Worm (Caenorhabditis elegans): ENCODE data around the gene nlp-2.

nlp-2 gene

DNA sequence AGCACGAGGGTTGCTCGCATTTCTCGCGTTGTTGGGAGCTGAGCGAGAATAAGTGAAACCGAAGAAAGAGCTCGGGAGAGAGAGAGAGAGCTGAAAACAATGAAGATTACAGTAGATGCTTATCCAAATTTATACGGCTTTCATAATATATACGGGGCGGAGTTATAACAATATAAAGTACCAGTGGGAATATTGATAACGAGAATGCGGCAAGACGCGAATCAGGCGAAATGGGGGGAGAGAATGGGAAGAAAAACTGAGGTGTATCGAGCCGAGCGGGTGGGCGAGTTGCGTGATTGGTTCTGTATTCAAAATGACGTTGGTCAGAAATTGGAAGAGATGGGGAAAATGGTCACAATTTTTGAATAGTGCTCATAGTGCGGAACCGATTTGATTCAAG, at the start of gene nlp-2:
TSS of gene nlp-2 (minus strand) at position 101 of the 400 bp plus-strand sequence.
- TF ChIP-seq mab-5 (tag; optimal IDR thresholded peaks at IDR 0.05) (no peak), elt-3 (tag; optimal IDR thresholded peaks at IDR 0.05) (no peak), alr-1 (tag; optimal IDR thresholded peaks at IDR 0.05) (no peak), nhr-129 (tag; optimal IDR thresholded peaks at IDR 0.05) (no peak), blmp-1 (tag; optimal IDR thresholded peaks at IDR 0.05; ENCODE audit: insufficient read depth) (no peak), lsy-2 (tag; optimal IDR thresholded peaks at IDR 0.05) (no peak), ama-1 (optimal IDR thresholded peaks at IDR 0.05) (no peak), nhr-11 (tag; optimal IDR thresholded peaks at IDR 0.05) (no peak), nhr-6 (tag; optimal IDR thresholded peaks at IDR 0.05) (no peak), dmd-4 (tag; optimal IDR thresholded peaks at IDR 0.05) (no peak), ztf-11 (tag; optimal IDR thresholded peaks at IDR 0.05) (no peak)

DNA sequence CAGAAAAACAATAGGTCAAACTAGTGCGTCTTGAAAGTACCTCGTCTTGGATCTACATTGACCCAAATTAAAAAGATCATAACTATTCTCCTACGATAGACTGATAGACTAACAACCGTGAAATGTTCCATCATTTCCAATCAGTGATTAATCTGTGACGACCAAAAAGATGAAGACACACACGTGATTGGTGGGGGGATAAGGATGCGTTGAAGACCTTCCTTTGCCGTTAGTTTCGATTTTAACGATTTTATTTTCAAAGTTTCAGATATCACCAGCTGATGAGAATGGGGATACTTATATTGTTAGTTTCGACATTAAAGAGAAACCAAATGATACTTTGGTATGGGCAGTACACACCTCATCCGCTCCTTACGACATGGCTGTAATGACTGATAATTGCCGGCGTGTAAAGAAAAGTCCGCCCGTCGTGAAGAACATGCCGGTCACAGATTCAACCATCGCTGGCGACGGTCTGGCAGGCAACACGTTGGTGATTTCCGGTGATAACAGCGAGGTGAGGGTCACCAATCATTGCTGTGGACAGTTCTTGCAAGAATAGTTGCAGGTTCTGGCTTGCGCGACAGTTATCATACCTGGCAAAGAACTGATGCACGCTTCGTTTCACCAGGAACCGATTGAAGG, 42.5 kb upstream of the nlp-2 start:
- TF ChIP-seq sma-9 (GFP tag; optimal IDR thresholded peaks at IDR 0.05) (peak; percentile 51), sma-9 (tag; optimal IDR thresholded peaks at IDR 0.05) (no peak), sma-3 (GFP tag; optimal IDR thresholded peaks at IDR 0.05) (peak; percentile 8), elt-1 (tag; optimal IDR thresholded peaks at IDR 0.05) (no peak)

DNA sequence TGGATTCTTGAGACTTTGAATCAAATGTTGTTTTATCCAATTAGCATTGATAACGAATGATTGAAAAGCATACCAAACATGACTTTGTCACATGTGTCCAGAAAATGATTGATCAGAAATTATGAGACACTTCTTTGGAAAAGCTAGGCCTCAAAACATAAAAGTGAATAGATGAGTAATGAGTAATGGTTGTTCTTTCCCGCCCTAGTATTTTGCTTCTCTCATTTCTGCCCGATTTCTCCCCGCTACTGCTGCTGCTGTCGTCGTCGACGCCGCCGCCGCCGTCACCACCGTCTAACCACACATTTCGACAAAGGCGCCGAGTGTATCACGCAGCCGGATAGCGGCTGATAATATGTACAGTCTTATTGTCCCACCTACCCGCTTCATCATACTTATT, 40.9 kb upstream of the nlp-2 start, which contains the start of gene F47G3.1:
TSS of gene F47G3.1 (plus strand) at position 301 of the 400 bp plus-strand sequence.
- TF ChIP-seq mdl-1 (tag; optimal IDR thresholded peaks at IDR 0.05) (no peak), ceh-82 (tag; optimal IDR thresholded peaks at IDR 0.05) (no peak), ztf-1 (GFP tag; conservative IDR thresholded peaks at IDR 0.05) (no peak), ztf-11 (tag; optimal IDR thresholded peaks at IDR 0.05) (no peak)

DNA sequence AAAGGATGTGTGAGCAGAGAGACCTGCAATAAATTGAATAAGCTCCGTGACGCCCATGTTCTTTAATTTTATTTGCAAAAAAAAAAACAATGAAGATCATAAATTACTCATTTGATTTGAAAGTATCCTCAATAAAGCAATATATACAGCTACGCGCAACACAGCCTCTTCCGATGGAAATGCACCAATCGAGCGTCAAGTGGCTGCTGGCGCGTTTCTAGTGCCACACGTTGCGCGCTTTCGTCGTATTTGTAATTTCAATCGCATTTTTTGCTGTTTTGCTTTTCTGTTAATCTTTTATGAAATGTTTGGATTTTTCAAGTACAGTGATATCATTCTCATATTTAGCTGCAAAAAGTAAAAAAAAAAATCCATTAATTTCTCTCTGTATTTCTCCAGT, 37.7 kb upstream of the nlp-2 start:
- TF ChIP-seq peb-1 (tag; optimal IDR thresholded peaks at IDR 0.05) (no peak), nhr-23 (tag; optimal IDR thresholded peaks at IDR 0.05) (no peak), ZK546.5 (tag; optimal IDR thresholded peaks at IDR 0.05) (no peak), unc-55 (GFP tag; optimal IDR thresholded peaks at IDR 0.05) (peak; percentile 71), ztf-11 (tag; optimal IDR thresholded peaks at IDR 0.05) (no peak), F13H6.1 (tag; optimal IDR thresholded peaks at IDR 0.05) (peak; percentile 59), ceh-82 (tag; optimal IDR thresholded peaks at IDR 0.05) (no peak), nhr-11 (tag; optimal IDR thresholded peaks at IDR 0.05) (no peak), lin-11 (tag; optimal IDR thresholded peaks at IDR 0.05) (peak; percentile 17), R02D3.7 (tag; optimal IDR thresholded peaks at IDR 0.05) (no peak), lin-39 (tag; optimal IDR thresholded peaks at IDR 0.05) (no peak), skn-1 (tag; optimal IDR thresholded peaks at IDR 0.05) (no peak), lsy-2 (tag; optimal IDR thresholded peaks at IDR 0.05) (peak; percentile 30 to 79), sem-4 (tag; optimal IDR thresholded peaks at IDR 0.05) (peak; percentile 35), C34F6.9 (tag; optimal IDR thresholded peaks at IDR 0.05) (peak; percentile 57), sma-3 (GFP tag; optimal IDR thresholded peaks at IDR 0.05) (peak; percentile 75), alr-1 (tag; optimal IDR thresholded peaks at IDR 0.05) (no peak), nhr-129 (tag; optimal IDR thresholded peaks at IDR 0.05) (peak; percentile 30), crh-2 (tag; optimal IDR thresholded peaks at IDR 0.05) (peak; percentile 60), zag-1 (tag; optimal IDR thresholded peaks at IDR 0.05) (no peak), gmeb-1 (tag; optimal IDR thresholded peaks at IDR 0.05) (peak; percentile 56), sma-9 (GFP tag; optimal IDR thresholded peaks at IDR 0.05) (peak; percentile 44), sma-9 (tag; optimal IDR thresholded peaks at IDR 0.05) (no peak), nhr-77 (tag; optimal IDR thresholded peaks at IDR 0.05) (no peak), Y55F3AM.14 (GFP tag; optimal IDR thresholded peaks at IDR 0.05) (no peak), nhr-10 (tag; optimal IDR thresholded peaks at IDR 0.05) (no peak), unc-39 (tag; optimal IDR thresholded peaks at IDR 0.05) (no peak), nhr-25 (tag; optimal IDR thresholded peaks at IDR 0.05) (peak; percentile 50), unc-62 (GFP tag; optimal IDR thresholded peaks at IDR 0.05) (no peak), ceh-16 (tag; optimal IDR thresholded peaks at IDR 0.05) (peak; percentile 29), mdl-1 (tag; optimal IDR thresholded peaks at IDR 0.05) (no peak), ztf-4 (tag; optimal IDR thresholded peaks at IDR 0.05) (peak; percentile 6), mab-5 (tag; optimal IDR thresholded peaks at IDR 0.05) (no peak), blmp-1 (tag; optimal IDR thresholded peaks at IDR 0.05; ENCODE audit: insufficient read depth) (no peak), elt-1 (tag; optimal IDR thresholded peaks at IDR 0.05) (no peak), fos-1 (tag; optimal IDR thresholded peaks at IDR 0.05) (no peak), egl-27 (tag; optimal IDR thresholded peaks at IDR 0.05) (no peak), ztf-1 (GFP tag; conservative IDR thresholded peaks at IDR 0.05) (no peak), nhr-21 (tag; optimal IDR thresholded peaks at IDR 0.05) (peak; percentile 50), dmd-4 (tag; optimal IDR thresholded peaks at IDR 0.05) (no peak), snpc-4 (tag; optimal IDR thresholded peaks at IDR 0.05) (no peak), nhr-12 (tag; optimal IDR thresholded peaks at IDR 0.05) (no peak), nhr-237 (tag; optimal IDR thresholded peaks at IDR 0.05) (no peak)

All from whole organism, L2 larva.